Fruit fly (Drosophila melanogaster) Kc167 (cell line): Measurements from ENCODE around the gene Brf.

Experiments
- Myc ChIP-seq: fragments of >200 bp; optimal IDR thresholded peaks from 2 replicates; lab custom pipeline; 2017; ENCODE audit warnings: missing external identifiers
- Sin3A ChIP-seq: fragments of >200 bp; optimal IDR thresholded peaks from 2 replicates; lab custom pipeline; 2018; ENCODE audit warnings: missing external identifiers
- h ChIP-seq: fragments of >200 bp; optimal IDR thresholded peaks from 3 replicates; lab custom pipeline; 2018; ENCODE audit warnings: missing external identifiers
- insv ChIP-seq: fragments of >200 bp; optimal IDR thresholded peaks from 3 replicates; lab custom pipeline; 2018; ENCODE audit warnings: missing external identifiers
- psq ChIP-seq: fragments of >200 bp; optimal IDR thresholded peaks from 2 replicates; lab custom pipeline; 2017; ENCODE audit warnings: missing external identifiers
- ttk ChIP-seq: sonication (Bioruptor generic); optimal IDR thresholded peaks from 2 replicates; lab custom pipeline; 2017; ENCODE audit warnings: missing external identifiers

DNA sequence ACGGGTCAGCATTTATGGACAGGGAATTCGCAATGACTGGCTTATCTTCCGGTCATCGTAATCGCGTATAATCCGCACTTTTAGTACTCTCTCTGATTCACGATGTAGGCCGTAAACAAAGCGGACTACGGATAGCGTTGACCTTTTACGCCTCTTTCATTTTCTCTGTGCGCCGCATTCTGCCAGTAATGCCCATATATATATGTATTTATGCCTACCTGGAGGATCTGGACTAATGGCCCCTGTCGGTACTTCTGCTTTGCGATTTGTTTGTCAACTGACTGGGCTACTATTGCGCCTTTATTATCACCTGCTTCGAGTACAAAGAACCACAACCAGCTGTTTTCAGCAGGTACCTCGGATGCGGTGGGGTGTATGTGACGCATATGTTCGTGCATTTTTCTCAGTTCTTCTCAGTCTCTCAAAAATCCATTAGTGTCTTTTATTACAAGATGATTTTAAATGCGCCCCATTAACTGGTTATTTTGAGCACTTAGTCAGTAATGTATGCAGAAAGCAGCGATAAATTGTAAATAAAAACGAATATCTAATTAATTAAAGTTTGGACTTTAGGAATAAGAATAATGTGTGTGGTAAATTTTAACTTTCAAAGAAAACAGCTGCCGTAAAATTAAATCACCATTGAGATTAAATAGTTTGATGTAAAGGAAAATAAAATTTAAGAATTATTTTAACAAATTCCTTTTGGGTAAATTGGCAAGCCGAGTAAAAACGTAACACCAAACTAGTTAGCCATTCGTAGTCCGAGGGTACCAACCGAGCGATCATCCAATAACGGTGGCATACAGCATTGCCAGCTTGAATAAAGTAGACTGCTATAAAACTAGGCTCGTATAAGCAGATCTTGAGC is 3.4 kb upstream of the Brf start, which contains the start of gene CREG:
- TF ChIP-seq insv (lab: Kevin White, UChicago) = no peak
- TF ChIP-seq psq (lab: Kevin White, UChicago) = no peak
- TF ChIP-seq Myc (lab: Kevin White, UChicago) = no peak
- TF ChIP-seq Sin3A (lab: Kevin White, UChicago) = no peak
- TF ChIP-seq h (lab: Kevin White, UChicago) = no peak
- TF ChIP-seq ttk (lab: Kevin White, UChicago) = no peak
